Fruit fly (Drosophila melanogaster): Measurements from ENCODE around the gene dsb.

Gene dsb

DNA sequence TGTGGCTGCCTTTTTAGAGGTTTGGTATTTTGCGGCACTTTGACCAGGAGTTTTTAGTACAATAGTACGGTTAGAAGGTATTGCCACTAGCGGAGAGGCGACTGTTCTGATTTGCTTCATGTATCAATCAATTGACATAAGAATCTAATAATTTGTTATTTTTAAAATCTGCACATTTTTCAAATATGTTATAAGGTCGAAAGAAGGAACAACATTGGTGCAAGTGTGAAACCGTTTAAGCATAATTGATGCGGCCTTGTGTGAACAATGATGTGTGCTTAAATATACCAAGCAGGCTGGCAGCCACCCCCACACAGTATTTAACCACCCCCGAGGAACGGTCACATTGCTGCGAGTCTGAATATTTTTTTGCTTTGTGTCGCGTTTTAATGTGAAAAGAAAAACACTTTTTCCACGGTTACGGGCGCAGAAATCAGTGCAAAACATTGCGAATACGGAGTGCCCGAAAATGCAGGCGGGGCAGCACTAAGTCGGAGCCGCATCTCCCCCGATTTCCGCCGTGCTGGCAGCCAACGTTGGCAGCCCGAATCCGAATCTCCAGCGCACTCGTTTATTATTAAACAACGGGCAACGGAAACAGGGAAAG is 44.8 kb downstream of the dsb start, which contains the start of the genes HBS1 and CG12025 (continued):
- TF ChIP-seq CG18476 (GFP tag; optimal IDR thresholded peaks at IDR 0.05), result peak; percentile 16
- no peak for TF ChIP-seq gt (GFP tag; IDR thresholded peaks at IDR 0.05)
- TF ChIP-seq ash1 (GFP tag; optimal IDR thresholded peaks at IDR 0.05), result no peak
- TF ChIP-seq CG15601 (tag; optimal IDR thresholded peaks at IDR 0.05), result peak; percentile 39
- no peak for TF ChIP-seq Spps (tag; optimal IDR thresholded peaks at IDR 0.05)
- peak; percentile 75 for TF ChIP-seq pum (GFP tag; optimal IDR thresholded peaks at IDR 0.05)
- peak; percentile 51 for TF ChIP-seq al (GFP tag; IDR thresholded peaks at IDR 0.05)
- peak; percentile 81 for TF ChIP-seq CG4617 (GFP tag; optimal IDR thresholded peaks at IDR 0.05; ENCODE audit: borderline replicate concordance)
- peak; percentile 71 for TF ChIP-seq sug (tag; optimal IDR thresholded peaks at IDR 0.05)
- TF ChIP-seq sim (GFP tag; IDR thresholded peaks at IDR 0.05), result no peak
- TF ChIP-seq tx (GFP tag; optimal IDR thresholded peaks at IDR 0.05), result peak; percentile 20
- no peak for TF ChIP-seq Dbx (GFP tag; IDR thresholded peaks at IDR 0.05)
- peak; percentile 96 for TF ChIP-seq ssp (GFP tag; IDR thresholded peaks at IDR 0.05)
- no peak for TF ChIP-seq eyg (GFP tag; optimal IDR thresholded peaks at IDR 0.05)
- no peak for TF ChIP-seq da (GFP tag; optimal IDR thresholded peaks at IDR 0.05)
- peak; percentile 96 for TF ChIP-seq gfzf (GFP tag; optimal IDR thresholded peaks at IDR 0.05)
- TF ChIP-seq Mrtf (GFP tag; IDR thresholded peaks at IDR 0.05), result 0 out of 3 replicates have a peak, but pooled peaks have one; percentile 44
- peak; percentile 65 for TF ChIP-seq Fer3 (tag; optimal IDR thresholded peaks at IDR 0.05)
- TF ChIP-seq Nf-YB (GFP tag; optimal IDR thresholded peaks at IDR 0.05), result no peak
- 0 out of 2 replicates have a peak, but pooled peaks have one; percentile 26 for TF ChIP-seq cas (GFP tag; IDR thresholded peaks at IDR 0.05)
- TF ChIP-seq gro (GFP tag; optimal IDR thresholded peaks at IDR 0.05), result peak; percentile 15
- TF ChIP-seq CG12155 (GFP tag; optimal IDR thresholded peaks at IDR 0.05), result peak; percentile 56
- TF ChIP-seq Med (GFP tag), result peak; percentile 88
- peak; percentile 13 for TF ChIP-seq CG10979 (tag; optimal IDR thresholded peaks at IDR 0.05)
- TF ChIP-seq toy (GFP tag; IDR thresholded peaks at IDR 0.05), result no peak
- no peak for TF ChIP-seq CG10959 (GFP tag; IDR thresholded peaks at IDR 0.05)
- TF ChIP-seq ara (GFP tag; IDR thresholded peaks at IDR 0.05), result peak; percentile 43; the same call in 1 of the 2 replicates
- TF ChIP-seq klu (GFP tag; IDR thresholded peaks at IDR 0.05), result peak; percentile 81
- TF ChIP-seq ewg (GFP tag; optimal IDR thresholded peaks at IDR 0.05), result peak; percentile 66
- no peak for TF ChIP-seq CG7987 (GFP tag; optimal IDR thresholded peaks at IDR 0.05)
- TF ChIP-seq CG4404 (GFP tag; IDR thresholded peaks at IDR 0.05), result peak; percentile 74
- peak; percentile 66 for TF ChIP-seq CG2712 (tag; optimal IDR thresholded peaks at IDR 0.05)
- TF ChIP-seq sisA (GFP tag; IDR thresholded peaks at IDR 0.05), result peak; percentile 62
- TF ChIP-seq ems (GFP tag; optimal IDR thresholded peaks at IDR 0.05), result no peak
- no peak for TF ChIP-seq Oaz (GFP tag; IDR thresholded peaks at IDR 0.05)
- TF ChIP-seq Nf-YC (tag; optimal IDR thresholded peaks at IDR 0.05), result peak; percentile 52
- no peak for TF ChIP-seq Hr39 (optimal IDR thresholded peaks at IDR 0.05)
- peak; percentile 51 for TF ChIP-seq lab (GFP tag; optimal IDR thresholded peaks at IDR 0.05)
- TF ChIP-seq Abd-B (GFP tag; optimal IDR thresholded peaks at IDR 0.05), result peak; percentile 80
- TF ChIP-seq CG14667 (GFP tag; IDR thresholded peaks at IDR 0.05), result peak; percentile 41; the same call in 1 of the 2 replicates
- peak; percentile 76 for TF ChIP-seq CG15696 (tag; optimal IDR thresholded peaks at IDR 0.05)
- TF ChIP-seq Xrp1 (GFP tag; IDR thresholded peaks at IDR 0.05), result no peak; the same call in none of the 2 replicates
- peak; percentile 55 for TF ChIP-seq CG8089 (GFP tag; optimal IDR thresholded peaks at IDR 0.05)
- peak in 1 of 2 experiments; percentile 39 for TF ChIP-seq Hr51 (GFP tag; optimal IDR thresholded peaks at IDR 0.05)
- peak; percentile 36 for TF ChIP-seq caup (GFP tag; optimal IDR thresholded peaks at IDR 0.05; ENCODE audit: severe bottlenecking)
- TF ChIP-seq CG3281 (GFP tag; optimal IDR thresholded peaks at IDR 0.05), result peak; percentile 21
- TF ChIP-seq NFAT (GFP tag; IDR thresholded peaks at IDR 0.05), result peak; percentile 37
- TF ChIP-seq Rx (GFP tag; IDR thresholded peaks at IDR 0.05), result no peak
- TF ChIP-seq gsb-n (tag; optimal IDR thresholded peaks at IDR 0.05), result no peak
- TF ChIP-seq CG9727 (GFP tag; optimal IDR thresholded peaks at IDR 0.05), result peak; percentile 49
- no peak for TF ChIP-seq vfl (GFP tag; optimal IDR thresholded peaks at IDR 0.05)

Data from whole organism, embryonic.